Worm (Caenorhabditis elegans): ENCODE results near the gene scl-20.

ce11 chrV:18733942-18734341 is 339 bp downstream of the scl-20 start:
- TF ChIP-seq unc-62 (GFP tag; optimal IDR thresholded peaks at IDR 0.05) (no peak), nhr-12 (tag; optimal IDR thresholded peaks at IDR 0.05) (no peak), jun-1 (tag; optimal IDR thresholded peaks at IDR 0.05) (no peak), rnt-1 (tag; optimal IDR thresholded peaks at IDR 0.05) (no peak), nhr-237 (tag; optimal IDR thresholded peaks at IDR 0.05) (no peak), hlh-17 (GFP tag; optimal IDR thresholded peaks at IDR 0.05; ENCODE audit: borderline replicate concordance) (no peak), unc-98 (GFP tag; IDR thresholded peaks at IDR 0.05) (no peak), nhr-77 (tag; optimal IDR thresholded peaks at IDR 0.05) (no peak), pag-3 (tag; optimal IDR thresholded peaks at IDR 0.05; ENCODE audit: borderline replicate concordance, insufficient read depth) (no peak)

Measured in whole organism, L1 larva.